Worm (Caenorhabditis elegans): ENCODE results near the gene mecr-1.

ce11 chrII:13142372-13142771 is 44.7 kb downstream of the mecr-1 start:
- TF ChIP-seq lsy-27 (tag; optimal IDR thresholded peaks at IDR 0.05; ENCODE audit: borderline replicate concordance, insufficient read depth): no peak
- TF ChIP-seq nhr-90 (tag; optimal IDR thresholded peaks at IDR 0.05): no peak

Data from whole organism, young adult.